Fruit fly (Drosophila melanogaster) S2 (cell line): ENCODE measurements around the gene CG13920.

ENCODE experiments used
- CG8478 ChIP-seq: fragments of >200 bp; optimal IDR thresholded peaks from 2 replicates; lab custom pipeline; 2018
- CTCF ChIP-seq, 2 experiments: fragments of >200 bp; optimal IDR thresholded peaks; 2 replicates each; lab custom pipeline; 2018

DNA sequence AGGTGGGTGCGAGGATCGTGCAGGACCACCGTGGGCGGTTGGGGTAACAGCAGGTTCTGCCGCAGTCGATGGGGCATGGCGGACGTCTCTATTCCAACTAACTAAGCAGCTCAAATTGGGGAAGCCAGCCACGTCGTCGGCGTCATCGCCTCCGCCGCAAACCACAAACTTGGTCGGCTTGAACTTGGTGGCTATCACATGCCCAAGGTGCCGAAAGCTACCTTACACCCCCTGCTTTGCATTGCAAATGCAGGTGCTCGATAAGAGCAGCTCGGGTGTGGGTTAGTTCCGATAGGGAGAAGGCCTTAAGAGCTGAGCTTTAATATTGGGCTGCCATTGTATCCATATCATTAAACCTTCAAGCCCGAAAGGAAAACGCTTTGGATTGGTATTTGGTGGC, 21.3 kb downstream of the CG13920 start, which contains the start of gene RabX5:
- TF ChIP-seq CTCF (optimal IDR thresholded peaks at IDR 0.05; lab: Kevin White, UChicago) = no peak
- no peak for TF ChIP-seq CG8478 (lab: Kevin White, UChicago)
